Fruit fly (Drosophila melanogaster) whole organism, wandering third instar larva: ENCODE measurements around the gene CG10862.

Experiments used
- Abd-B ChIP-seq: fragments of >200 bp; optimal IDR thresholded peaks from 2 replicates; lab custom pipeline; 2017; ENCODE audit warnings: missing biosample characterization, missing genetic modification characterization
- GATAd ChIP-seq: sonication (Bioruptor generic); optimal IDR thresholded peaks from 2 replicates; lab custom pipeline; 2016; ENCODE audit warnings: missing biosample characterization, missing genetic modification characterization
- Jra ChIP-seq: sonication (Bioruptor generic); optimal IDR thresholded peaks from 2 replicates; lab custom pipeline; 2016; ENCODE audit warnings: missing biosample characterization, missing genetic modification characterization
- Myc ChIP-seq: fragments of >200 bp; optimal IDR thresholded peaks from 2 replicates; lab custom pipeline; 2017
- dl ChIP-seq, 2 experiments: fragments of 175-275, 200-275 bp in 1 of 2; fragments of 200-275 bp in 1 of 2; sonication (Bioruptor generic); optimal IDR thresholded peaks; lab custom pipeline; 2018; ENCODE audit warnings: mild to moderate bottlenecking in 2 of 2, missing biosample characterization in 2 of 2, missing genetic modification characterization in 2 of 2, moderate library complexity in 2 of 2; ENCODE audit not compliant: partially characterized antibody in 2 of 2, insufficient read depth in 1 of 2
- dmrt93B ChIP-seq: fragments of 200-800 bp; sonication (Bioruptor generic); optimal IDR thresholded peaks from 2 replicates; lab custom pipeline; 2018; ENCODE audit warnings: missing biosample characterization, mild to moderate bottlenecking, missing genetic modification characterization
- foxo ChIP-seq, 2 experiments: fragments of 200-800 bp; sonication (Bioruptor generic); optimal IDR thresholded peaks; 2 replicates in 1 of 2; 3 replicates in 1 of 2; lab custom pipeline; 2016 to 2017; ENCODE audit warnings: missing biosample characterization in 2 of 2, missing genetic modification characterization in 2 of 2
- pan ChIP-seq: fragments of >200 bp; optimal IDR thresholded peaks from 2 replicates; lab custom pipeline; 2017
- sage ChIP-seq: fragments of 200-800 bp; sonication (Bioruptor generic); optimal IDR thresholded peaks from 2 replicates; lab custom pipeline; 2016; ENCODE audit warnings: missing biosample characterization, mild to moderate bottlenecking, missing genetic modification characterization
- usp ChIP-seq: fragments of >200 bp; optimal IDR thresholded peaks from 2 replicates; lab custom pipeline; 2017; ENCODE audit warnings: missing biosample characterization, missing genetic modification characterization

DNA sequence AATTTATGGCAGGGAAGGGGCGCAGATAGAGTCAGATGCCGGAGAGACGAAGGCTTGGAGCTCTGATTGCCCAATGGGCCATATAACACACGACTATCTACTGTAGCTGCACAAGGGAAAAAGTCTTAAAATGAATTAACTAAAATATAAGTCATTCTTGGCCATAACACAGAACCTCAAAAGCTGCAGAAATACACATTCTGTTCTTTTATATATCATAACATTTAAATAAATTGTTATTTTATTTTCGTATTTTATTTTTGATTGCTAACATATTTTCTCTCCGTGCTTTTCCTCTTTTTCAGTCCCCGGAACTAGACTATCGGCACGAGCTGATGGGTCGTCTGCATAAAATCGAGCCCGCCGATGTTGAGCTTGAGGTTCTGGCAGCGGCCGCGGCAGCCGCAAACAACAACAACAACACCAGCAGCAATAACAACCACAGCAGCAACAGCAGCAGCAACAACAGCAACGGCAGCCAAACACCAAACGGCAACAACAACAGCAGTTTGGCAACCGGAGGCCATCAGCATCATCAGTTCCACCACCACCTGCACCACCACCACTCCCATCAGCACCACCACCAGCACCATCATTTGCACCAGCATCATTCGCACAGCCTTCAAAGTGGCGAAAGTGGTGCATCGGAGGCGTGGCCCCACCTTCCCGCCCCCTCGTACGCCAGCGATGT lies 10.1 kb downstream of the CG10862 start:
- no peak for TF ChIP-seq dl (GFP tag; optimal IDR thresholded peaks at IDR 0.05; lab: Kevin White, UChicago; ENCODE audit: insufficient read depth in 1 of 2, partially characterized antibody in 2 of 2)
- TF ChIP-seq Myc = no peak
- no peak for TF ChIP-seq GATAd
- TF ChIP-seq Jra = no peak
- TF ChIP-seq dmrt93B (GFP tag; lab: Kevin White, UChicago) = no peak
- no peak for TF ChIP-seq foxo (GFP tag; optimal IDR thresholded peaks at IDR 0.05; lab: Kevin White, UChicago)
- no peak for TF ChIP-seq usp
- no peak for TF ChIP-seq pan (lab: Kevin White, UChicago)
- no peak for TF ChIP-seq sage (GFP tag; lab: Kevin White, UChicago)
- TF ChIP-seq Abd-B (GFP tag; lab: Kevin White, UChicago) = no peak
